Fruit fly (Drosophila melanogaster) whole organism, embryonic: Measurements from ENCODE around the gene CG9288.

Experiments
- Bgb ChIP-seq: fragments of 200-800 bp; sonication (Bioruptor generic); IDR thresholded peaks from 2 replicates; pipeline ENCODE4 v1.3.6; 2022; ENCODE audit warnings: missing biosample characterization, missing genetic modification characterization; ENCODE audit not compliant: partially characterized antibody
- Blimp-1 ChIP-seq: fragments of 200-800 bp; sonication (Bioruptor generic); optimal IDR thresholded peaks from 3 replicates; lab custom pipeline; 2018; ENCODE audit warnings: missing biosample characterization, missing genetic modification characterization, mild to moderate bottlenecking, moderate library complexity, missing genetic modification reagents
- CG17186 ChIP-seq: fragments of 200-800 bp; sonication (Bioruptor generic); optimal IDR thresholded peaks from 3 replicates; lab custom pipeline; 2017; ENCODE audit warnings: missing biosample characterization, missing genetic modification reagents, missing genetic modification characterization
- Dfd ChIP-seq, 2 experiments: fragments of >200 bp; optimal IDR thresholded peaks; 2 replicates each; lab custom pipeline; 2017; ENCODE audit warnings: missing biosample characterization in 2 of 2, missing genetic modification characterization in 2 of 2
- grn ChIP-seq: fragments of 200-800 bp; sonication (Bioruptor generic); optimal IDR thresholded peaks from 3 replicates; lab custom pipeline; 2017; ENCODE audit warnings: missing biosample characterization, missing genetic modification characterization
- jumu ChIP-seq: fragments of 200-800 bp; sonication (Bioruptor generic); optimal IDR thresholded peaks from 3 replicates; lab custom pipeline; 2016; ENCODE audit warnings: missing biosample characterization, missing genetic modification characterization
- pnt ChIP-seq: fragments of 200-800 bp; sonication (Bioruptor generic); optimal IDR thresholded peaks from 3 replicates; lab custom pipeline; 2016; ENCODE audit warnings: missing biosample characterization, missing genetic modification characterization
- zfh2 ChIP-seq: fragments of 200-800 bp; sonication (Bioruptor generic); optimal IDR thresholded peaks from 2 replicates; lab custom pipeline; 2016; ENCODE audit warnings: missing biosample characterization, missing genetic modification characterization

dm6 chr3R:13804971-13805603, 25.7 kb downstream of the CG9288 start:
- TF ChIP-seq CG17186 (GFP tag; lab: Kevin White, UChicago) (no peak), zfh2 (no peak), Dfd (GFP tag; optimal IDR thresholded peaks at IDR 0.05; lab: Kevin White, UChicago) (no peak), pnt (GFP tag; lab: Kevin White, UChicago) (no peak), Blimp-1 (GFP tag; lab: Kevin White, UChicago) (no peak), jumu (GFP tag; lab: Kevin White, UChicago) (no peak), Bgb (no peak; the same call in 1 of the 2 replicates), grn (GFP tag; lab: Kevin White, UChicago) (no peak)
